Worm (Caenorhabditis elegans): ENCODE measurements around the gene M03F8.7.

DNA sequence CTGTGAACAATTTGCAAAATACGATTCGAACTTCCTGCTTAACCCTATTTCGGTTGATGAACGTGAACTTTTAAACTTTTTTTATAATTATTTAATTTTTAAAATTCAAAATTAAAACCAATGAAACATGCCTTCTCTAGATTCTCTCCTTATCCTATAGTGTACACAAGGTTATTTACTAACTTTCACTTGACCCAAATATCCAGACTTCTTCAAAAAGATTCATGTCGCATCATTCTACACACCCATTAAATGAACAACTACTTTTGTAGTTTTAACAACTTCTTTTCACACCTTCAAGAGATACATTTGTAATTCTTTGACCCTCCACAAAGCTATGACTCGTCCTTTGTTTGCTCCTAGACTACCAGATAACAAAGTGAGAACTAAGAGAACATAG is 46.0 kb downstream of the M03F8.7 start:
- TF ChIP-seq ama-1 (optimal IDR thresholded peaks at IDR 0.05) = no peak
- no peak for TF ChIP-seq nhr-237 (tag; optimal IDR thresholded peaks at IDR 0.05)
- TF ChIP-seq egl-13 (tag; optimal IDR thresholded peaks at IDR 0.05) = no peak
- TF ChIP-seq mdl-1 (tag; optimal IDR thresholded peaks at IDR 0.05) = no peak
- TF ChIP-seq mef-2 (tag; optimal IDR thresholded peaks at IDR 0.05) = no peak
- TF ChIP-seq sox-4 (tag; optimal IDR thresholded peaks at IDR 0.05) = no peak
- no peak for TF ChIP-seq snpc-4 (tag; optimal IDR thresholded peaks at IDR 0.05)
- TF ChIP-seq swsn-7 (tag; optimal IDR thresholded peaks at IDR 0.05) = no peak
- TF ChIP-seq dsc-1 (tag; optimal IDR thresholded peaks at IDR 0.05) = no peak
- no peak for TF ChIP-seq snu-23 (GFP tag; optimal IDR thresholded peaks at IDR 0.05)
- TF ChIP-seq nhr-12 (tag; optimal IDR thresholded peaks at IDR 0.05) = no peak
